Fruit fly (Drosophila melanogaster): ENCODE data around the gene CG31464.

The CG31464 gene

DNA sequence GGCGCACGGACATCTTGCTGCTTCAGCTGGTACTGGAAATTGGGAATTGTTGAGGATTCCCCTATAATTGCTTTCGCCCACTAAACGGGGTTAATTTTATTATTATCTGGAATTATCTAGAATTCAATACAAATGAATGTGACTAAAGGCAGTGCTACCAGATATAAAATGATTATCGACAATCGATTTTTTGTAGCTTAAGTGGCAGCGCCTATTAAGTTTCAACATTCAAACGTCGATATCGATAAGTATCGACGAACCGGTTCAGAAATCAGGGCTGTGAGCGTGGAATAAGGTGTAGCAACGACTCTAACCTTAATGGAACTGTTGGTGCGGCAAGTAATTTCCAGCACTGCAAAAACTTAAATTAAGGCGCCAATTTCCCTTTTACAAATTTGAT lies 14.1 kb downstream of the CG31464 start, which contains the start of gene Sgt1 (continued):
- TF ChIP-seq CG8089 (GFP tag; optimal IDR thresholded peaks at IDR 0.05) = no peak
- TF ChIP-seq Nf-YC (tag; optimal IDR thresholded peaks at IDR 0.05) = peak; percentile 35
- TF ChIP-seq CG3163 (GFP tag; optimal IDR thresholded peaks at IDR 0.05) = no peak
- no peak for TF ChIP-seq CG15073 (GFP tag; optimal IDR thresholded peaks at IDR 0.05)
- peak; percentile 71 for TF ChIP-seq CG42726 (GFP tag; IDR thresholded peaks at IDR 0.05; ENCODE audit: partially characterized antibody)
- peak; percentile 14 for TF ChIP-seq CG4282 (GFP tag; optimal IDR thresholded peaks at IDR 0.05)
- TF ChIP-seq CG13624 (GFP tag; optimal IDR thresholded peaks at IDR 0.05) = peak; percentile 72
- peak; percentile 92 for TF ChIP-seq bbx (GFP tag; IDR thresholded peaks at IDR 0.05; ENCODE audit: partially characterized antibody)
- TF ChIP-seq CG14014 (GFP tag; IDR thresholded peaks at IDR 0.05) = no peak
- TF ChIP-seq Vsx1 (GFP tag; optimal IDR thresholded peaks at IDR 0.05) = no peak
- TF ChIP-seq sr (GFP tag; IDR thresholded peaks at IDR 0.05) = no peak
- peak; percentile 41 for TF ChIP-seq CrebB (tag; optimal IDR thresholded peaks at IDR 0.05)
- TF ChIP-seq dati (GFP tag; IDR thresholded peaks at IDR 0.05) = no peak
- peak; percentile 56 for TF ChIP-seq CG30403 (GFP tag; optimal IDR thresholded peaks at IDR 0.05)
- TF ChIP-seq CG10565 (GFP tag; optimal IDR thresholded peaks at IDR 0.05) = no peak
- peak; percentile 44; the same call in 1 of the 3 replicates for TF ChIP-seq zfh1 (GFP tag; IDR thresholded peaks at IDR 0.05)
- TF ChIP-seq CG16815 (GFP tag; optimal IDR thresholded peaks at IDR 0.05) = no peak
- peak; percentile 88 for TF ChIP-seq Bgb (GFP tag; IDR thresholded peaks at IDR 0.05; ENCODE audit: partially characterized antibody)
- peak; percentile 31 for TF ChIP-seq tx (GFP tag; optimal IDR thresholded peaks at IDR 0.05)
- no peak for TF ChIP-seq Abd-B (GFP tag; optimal IDR thresholded peaks at IDR 0.05)
- TF ChIP-seq Dbx (GFP tag; IDR thresholded peaks at IDR 0.05) = 0 out of 3 replicates have a peak, but pooled peaks have one; percentile 29
- no peak for TF ChIP-seq CG17568 (GFP tag; optimal IDR thresholded peaks at IDR 0.05)
- TF ChIP-seq CG31365 (tag; optimal IDR thresholded peaks at IDR 0.05) = no peak
- TF ChIP-seq Rfx (GFP tag; IDR thresholded peaks at IDR 0.05) = peak; percentile 74
- TF ChIP-seq ac (GFP tag; optimal IDR thresholded peaks at IDR 0.05) = no peak
- TF ChIP-seq CG8478 (optimal IDR thresholded peaks at IDR 0.05) = no peak
- TF ChIP-seq oc (tag; optimal IDR thresholded peaks at IDR 0.05) = no peak
- TF ChIP-seq Rx (GFP tag; IDR thresholded peaks at IDR 0.05) = no peak
- TF ChIP-seq ro (GFP tag; IDR thresholded peaks at IDR 0.05) = no peak
- no peak for TF ChIP-seq cwo (GFP tag; optimal IDR thresholded peaks at IDR 0.05)
- peak; percentile 85 for TF ChIP-seq CG13287 (GFP tag; IDR thresholded peaks at IDR 0.05; ENCODE audit: partially characterized antibody)
- peak; percentile 81 for TF ChIP-seq sna (GFP tag; IDR thresholded peaks at IDR 0.05; ENCODE audit: partially characterized antibody)
- peak; percentile 45 for TF ChIP-seq CG30020 (tag; optimal IDR thresholded peaks at IDR 0.05)
- TF ChIP-seq HmgZ (tag; optimal IDR thresholded peaks at IDR 0.05) = peak; percentile 82
- no peak for TF ChIP-seq Dfd (GFP tag; optimal IDR thresholded peaks at IDR 0.05)
- TF ChIP-seq corto (GFP tag; optimal IDR thresholded peaks at IDR 0.05) = no peak
- no peak for TF ChIP-seq pros (GFP tag; optimal IDR thresholded peaks at IDR 0.05)
- TF ChIP-seq CG43689 (GFP tag; IDR thresholded peaks at IDR 0.05) = no peak
- TF ChIP-seq CG8944 (GFP tag; optimal IDR thresholded peaks at IDR 0.05) = peak; percentile 33
- TF ChIP-seq vvl (GFP tag; IDR thresholded peaks at IDR 0.05) = peak; percentile 57
- TF ChIP-seq bsh (GFP tag; optimal IDR thresholded peaks at IDR 0.05) = peak in 1 of 2 experiments; percentile 12
- peak; percentile 78 for TF ChIP-seq BEAF-32 (GFP tag; optimal IDR thresholded peaks at IDR 0.05)
- peak; percentile 33 for TF ChIP-seq CG7839 (tag; optimal IDR thresholded peaks at IDR 0.05)
- peak; percentile 35; the same call in 1 of the 2 replicates for TF ChIP-seq CG11247 (GFP tag; IDR thresholded peaks at IDR 0.05)
- no peak for TF ChIP-seq CG10654 (GFP tag; optimal IDR thresholded peaks at IDR 0.05)
- TF ChIP-seq mam (GFP tag; optimal IDR thresholded peaks at IDR 0.05) = peak; percentile 73
- 0 out of 3 replicates have a peak, but pooled peaks have one; percentile 24 for TF ChIP-seq so (GFP tag; IDR thresholded peaks at IDR 0.05)
- TF ChIP-seq CG18262 (tag; optimal IDR thresholded peaks at IDR 0.05) = no peak
- peak; percentile 82; the same call in 2 of the 3 replicates for TF ChIP-seq Opbp (GFP tag; IDR thresholded peaks at IDR 0.05; ENCODE audit: partially characterized antibody)
- TF ChIP-seq her (GFP tag; optimal IDR thresholded peaks at IDR 0.05) = peak; percentile 62
- TF ChIP-seq CG4730 (GFP tag; IDR thresholded peaks at IDR 0.05) = no peak
